Fruit fly (Drosophila melanogaster): ENCODE data around the gene ine.

ine gene

dm6 chr2L:4476672-4477273, at the start of gene ine:
Gene ine (minus strand): TSS chr2L:4477022.
- no peak for TF ChIP-seq CG11617 (GFP tag; optimal IDR thresholded peaks at IDR 0.05)
- TF ChIP-seq Mnt (GFP tag; optimal IDR thresholded peaks at IDR 0.05), result peak; percentile 1

dm6 chr2L:4521328-4521727, 44.5 kb upstream of the ine start:
- TF ChIP-seq CG33017 (tag; optimal IDR thresholded peaks at IDR 0.05) (no peak), Clk (GFP tag; optimal IDR thresholded peaks at IDR 0.05) (no peak), CG11617 (GFP tag; optimal IDR thresholded peaks at IDR 0.05) (no peak), cnc (optimal IDR thresholded peaks at IDR 0.05) (no peak), Crg-1 (GFP tag; optimal IDR thresholded peaks at IDR 0.05) (no peak), bab1 (GFP tag; optimal IDR thresholded peaks at IDR 0.05) (no peak), kay (GFP tag; ENCODE audit: borderline replicate concordance) (no peak), CG14711 (tag; optimal IDR thresholded peaks at IDR 0.05) (no peak), CG5204 (GFP tag; optimal IDR thresholded peaks at IDR 0.05) (no peak)

- TF ChIP-seq cic (GFP tag; optimal IDR thresholded peaks at IDR 0.05) (no peak), bab1 (GFP tag; optimal IDR thresholded peaks at IDR 0.05) (no peak), toe (GFP tag; optimal IDR thresholded peaks at IDR 0.05) (no peak)
Observed at dm6 chr2L:4477978-4478377, 1.2 kb upstream of the ine start.

- TF ChIP-seq Crg-1 (GFP tag; optimal IDR thresholded peaks at IDR 0.05), result no peak
- TF ChIP-seq CG1620 (GFP tag; optimal IDR thresholded peaks at IDR 0.05), result no peak
- peak; percentile 21 for TF ChIP-seq cic (GFP tag; optimal IDR thresholded peaks at IDR 0.05)
- no peak for TF ChIP-seq pad (GFP tag; optimal IDR thresholded peaks at IDR 0.05)
- no peak for TF ChIP-seq ovo (GFP tag; optimal IDR thresholded peaks at IDR 0.05)
- peak; percentile 8 for TF ChIP-seq CG12768 (GFP tag; optimal IDR thresholded peaks at IDR 0.05)
- TF ChIP-seq Mnt (GFP tag; optimal IDR thresholded peaks at IDR 0.05), result no peak
- TF ChIP-seq Hr96 (GFP tag; optimal IDR thresholded peaks at IDR 0.05), result no peak
- no peak for TF ChIP-seq toe (GFP tag; optimal IDR thresholded peaks at IDR 0.05)
- no peak for TF ChIP-seq Clk (GFP tag; optimal IDR thresholded peaks at IDR 0.05)
- no peak for TF ChIP-seq CG14711 (tag; optimal IDR thresholded peaks at IDR 0.05)
- TF ChIP-seq CG7101 (tag; optimal IDR thresholded peaks at IDR 0.05), result no peak
- TF ChIP-seq CG11617 (GFP tag; optimal IDR thresholded peaks at IDR 0.05), result peak; percentile 7
- TF ChIP-seq kay (GFP tag; ENCODE audit: borderline replicate concordance), result no peak
- TF ChIP-seq tj (GFP tag; optimal IDR thresholded peaks at IDR 0.05), result no peak
- no peak for TF ChIP-seq bab1 (GFP tag; optimal IDR thresholded peaks at IDR 0.05)
- no peak for TF ChIP-seq CG5204 (GFP tag; optimal IDR thresholded peaks at IDR 0.05)
- no peak for TF ChIP-seq cnc (optimal IDR thresholded peaks at IDR 0.05)
Observed at dm6 chr2L:4475422-4475821, 1.4 kb downstream of the ine start.

- TF ChIP-seq bab1 (GFP tag; optimal IDR thresholded peaks at IDR 0.05) (peak; percentile 59), Crg-1 (GFP tag; optimal IDR thresholded peaks at IDR 0.05) (no peak)
Observed at dm6 chr2L:4464946-4465345, 11.9 kb downstream of the ine start, which contains the start of gene FIG4. Gene FIG4 (plus strand): TSS chr2L:4465174.

dm6 chr2L:4463323-4463722, 13.5 kb downstream of the ine start, which contains the start of the genes CG15443 and Paris:
Gene CG15443 (minus strand): TSS chr2L:4463447.
Gene Paris (plus strand): TSS chr2L:4463611.
- TF ChIP-seq Crg-1 (GFP tag; optimal IDR thresholded peaks at IDR 0.05) (peak; percentile 34), cic (GFP tag; optimal IDR thresholded peaks at IDR 0.05) (no peak)

- TF ChIP-seq CG7045 (GFP tag; optimal IDR thresholded peaks at IDR 0.05) (peak; percentile 26), CG7101 (tag; optimal IDR thresholded peaks at IDR 0.05) (peak; percentile 41), Crg-1 (GFP tag; optimal IDR thresholded peaks at IDR 0.05) (no peak), CG33017 (tag; optimal IDR thresholded peaks at IDR 0.05) (peak; percentile 2), CG1620 (GFP tag; optimal IDR thresholded peaks at IDR 0.05) (peak; percentile 50), pad (GFP tag; optimal IDR thresholded peaks at IDR 0.05) (peak; percentile 31), Mnt (GFP tag; optimal IDR thresholded peaks at IDR 0.05) (peak; percentile 66), kay (GFP tag; ENCODE audit: borderline replicate concordance) (no peak), CG12768 (GFP tag; optimal IDR thresholded peaks at IDR 0.05) (peak; percentile 74), cic (GFP tag; optimal IDR thresholded peaks at IDR 0.05) (peak; percentile 20), CG11617 (GFP tag; optimal IDR thresholded peaks at IDR 0.05) (peak; percentile 42), CG14711 (tag; optimal IDR thresholded peaks at IDR 0.05) (peak; percentile 81), Hr96 (GFP tag; optimal IDR thresholded peaks at IDR 0.05) (peak; percentile 54), bab1 (GFP tag; optimal IDR thresholded peaks at IDR 0.05) (peak; percentile 49), toe (GFP tag; optimal IDR thresholded peaks at IDR 0.05) (peak; percentile 61), Clk (GFP tag; optimal IDR thresholded peaks at IDR 0.05) (no peak), ovo (GFP tag; optimal IDR thresholded peaks at IDR 0.05) (no peak), tj (GFP tag; optimal IDR thresholded peaks at IDR 0.05) (peak; percentile 10)
Observed at dm6 chr2L:4459543-4459942, 17.3 kb downstream of the ine start, which contains the start of the genes mRpL27 and CG15435. Gene mRpL27 (minus strand): TSS chr2L:4459638. Gene CG15435 (plus strand): TSS chr2L:4459729.
